Worm (Caenorhabditis elegans) whole organism, early embryonic: ENCODE data around the gene C52E2.2.

Experiments used
- aly-1 ChIP-seq: sonication (generic microtip); optimal IDR thresholded peaks from 2 replicates; lab custom pipeline; 2016; ENCODE audit warnings: missing genetic modification characterization, missing compliant biosample characterization
- flt-1 ChIP-seq: fragments of 200-800 bp; sonication (Bioruptor generic); IDR thresholded peaks from 2 replicates; pipeline ENCODE4 v1.3.6; 2022; ENCODE audit warnings: missing genetic modification characterization, missing compliant biosample characterization
- tbx-11 ChIP-seq: fragments of 200-800 bp; sonication (Bioruptor generic); IDR thresholded peaks from 2 replicates; pipeline ENCODE4 v1.3.6; 2022; ENCODE audit warnings: missing genetic modification characterization, missing compliant biosample characterization
- tra-4 ChIP-seq: sonication (generic microtip); optimal IDR thresholded peaks from 2 replicates; lab custom pipeline; 2017; ENCODE audit warnings: missing genetic modification characterization, missing compliant biosample characterization

ce11 chrII:1851716-1852115, 887 bp upstream of the C52E2.2 start:
- TF ChIP-seq flt-1 (GFP tag; lab: Robert Waterston, UW) (no peak), tra-4 (tag; lab: Kevin White, UChicago) (no peak), aly-1 (tag; lab: Kevin White, UChicago) (no peak), tbx-11 (GFP tag; lab: Robert Waterston, UW) (no peak)
